Worm (Caenorhabditis elegans) whole organism, L3 larva: ENCODE measurements around the gene F34H10.1.

Experiments
- nfya-1 ChIP-seq: sonication (generic microtip); optimal IDR thresholded peaks from 2 replicates; lab custom pipeline; 2017; ENCODE audit warnings: missing genetic modification characterization, mild to moderate bottlenecking, missing compliant biosample characterization, antibody characterized with exemption, moderate library complexity; ENCODE audit not compliant: insufficient read depth
- nhr-12 ChIP-seq: fragments of 150-350 bp; optimal IDR thresholded peaks from 2 replicates; lab custom pipeline; 2014; ENCODE audit warnings: missing biosample characterization, missing genetic modification characterization

DNA sequence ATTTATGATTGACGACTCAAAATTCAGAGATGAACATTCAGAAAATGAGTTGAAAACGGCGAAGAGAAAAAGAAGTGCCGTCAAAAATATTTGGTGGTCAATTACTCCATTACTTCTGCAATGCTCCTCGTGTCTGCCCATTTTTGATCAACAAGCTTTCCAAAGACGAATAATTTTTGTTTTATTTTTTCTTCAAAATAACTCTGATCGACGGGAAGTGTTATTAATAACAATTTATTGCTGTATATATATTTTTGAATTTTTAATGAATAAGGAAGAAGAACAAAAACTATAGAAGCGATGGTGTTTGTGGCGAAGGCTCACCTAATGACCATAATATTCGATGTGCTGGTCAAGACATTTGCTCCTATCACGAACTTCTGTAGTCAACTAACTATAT is 5.8 kb upstream of the F34H10.1 start, which contains the start of gene C11E4.8:
- TF ChIP-seq nfya-1 (tag; lab: Kevin White, UChicago) (no peak), nhr-12 (tag; lab: Kevin White, UChicago) (no peak)
